Worm (Caenorhabditis elegans): ENCODE measurements around the gene W07A12.8.

- TF ChIP-seq unc-130 (tag; optimal IDR thresholded peaks at IDR 0.05) (no peak), nhr-28 (tag; optimal IDR thresholded peaks at IDR 0.05) (no peak), fkh-8 (tag; optimal IDR thresholded peaks at IDR 0.05) (no peak)
Observed at ce11 chrII:9185915-9186314, 20.3 kb upstream of the W07A12.8 start.
